Fruit fly (Drosophila melanogaster) whole organism, embryonic: Measurements from ENCODE around the gene synr.
A peak's percentile ranks its signal among the peaks of the same experiment; 100 is the strongest.

Experiments
- Aef1 ChIP-seq: fragments of 200-800 bp; sonication (Bioruptor generic); IDR thresholded peaks from 3 replicates; pipeline ENCODE4 v1.3.6; 2022; ENCODE audit warnings: missing biosample characterization, missing genetic modification characterization
- B-H1 ChIP-seq: fragments of 200-800 bp; sonication (Bioruptor generic); IDR thresholded peaks from 3 replicates; pipeline ENCODE4 v1.3.6; 2022; ENCODE audit warnings: missing biosample characterization, missing genetic modification characterization
- BEAF-32 ChIP-seq: fragments of 200-800 bp; sonication (Bioruptor generic); optimal IDR thresholded peaks from 3 replicates; lab custom pipeline; 2017; ENCODE audit warnings: missing biosample characterization, missing genetic modification characterization, mild to moderate bottlenecking, moderate library complexity, missing genetic modification reagents
- Bdp1 ChIP-seq: fragments of 200-800 bp; sonication (Bioruptor generic); optimal IDR thresholded peaks from 3 replicates; lab custom pipeline; 2016; ENCODE audit warnings: missing biosample characterization, missing genetic modification characterization
- CG10267 ChIP-seq: fragments of 200-800 bp; sonication (Bioruptor generic); optimal IDR thresholded peaks from 2 replicates; lab custom pipeline; 2018; ENCODE audit warnings: missing biosample characterization, mild to moderate bottlenecking, missing genetic modification characterization, moderate library complexity
- CG10462 ChIP-seq: fragments of 200-800 bp; sonication (Bioruptor generic); optimal IDR thresholded peaks from 2 replicates; lab custom pipeline; 2016; ENCODE audit warnings: missing biosample characterization, missing genetic modification characterization
- CG11504 ChIP-seq: fragments of 200-800 bp; sonication (Bioruptor generic); optimal IDR thresholded peaks from 3 replicates; lab custom pipeline; 2019; ENCODE audit warnings: missing biosample characterization, mild to moderate bottlenecking, missing genetic modification characterization, moderate library complexity
- CG12942 ChIP-seq: fragments of 200-800 bp; sonication (Bioruptor generic); optimal IDR thresholded peaks from 3 replicates; lab custom pipeline; 2016; ENCODE audit warnings: missing biosample characterization, missing genetic modification characterization
- CG14441 ChIP-seq: fragments of 200-800 bp; sonication (Bioruptor generic); IDR thresholded peaks from 2 replicates; pipeline ENCODE4 v1.3.6; 2022; ENCODE audit warnings: missing biosample characterization, missing genetic modification characterization
- CG15601 ChIP-seq: fragments of 200-800 bp; sonication (Bioruptor generic); optimal IDR thresholded peaks from 3 replicates; lab custom pipeline; 2019; ENCODE audit warnings: missing biosample characterization, mild to moderate bottlenecking, missing genetic modification characterization, moderate library complexity
- CG18262 ChIP-seq: fragments of 200-800 bp; optimal IDR thresholded peaks from 3 replicates; lab custom pipeline; 2019; ENCODE audit warnings: missing biosample characterization, mild to moderate bottlenecking, missing genetic modification characterization, moderate library complexity
- CG18599 ChIP-seq: fragments of 200-800 bp; sonication (Bioruptor generic); optimal IDR thresholded peaks from 3 replicates; lab custom pipeline; 2017; ENCODE audit warnings: missing biosample characterization, missing genetic modification characterization, mild to moderate bottlenecking, moderate library complexity, missing genetic modification reagents
- CG18619 ChIP-seq: fragments of 200-800 bp; sonication (Bioruptor generic); optimal IDR thresholded peaks from 3 replicates; lab custom pipeline; 2017; ENCODE audit warnings: missing biosample characterization, mild to moderate bottlenecking, missing genetic modification characterization
- CG2678 ChIP-seq: fragments of 200-800 bp; sonication (Bioruptor generic); optimal IDR thresholded peaks from 3 replicates; lab custom pipeline; 2019; ENCODE audit warnings: missing biosample characterization, mild to moderate bottlenecking, missing genetic modification characterization, moderate library complexity
- CG3281 ChIP-seq: fragments of 200-800 bp; sonication (Bioruptor generic); optimal IDR thresholded peaks from 3 replicates; lab custom pipeline; 2017; ENCODE audit warnings: missing biosample characterization, mild to moderate bottlenecking, missing genetic modification characterization
- CG33557 ChIP-seq: fragments of 200-800 bp; sonication (Bioruptor generic); optimal IDR thresholded peaks from 2 replicates; lab custom pipeline; 2019; ENCODE audit warnings: missing biosample characterization, mild to moderate bottlenecking, missing genetic modification characterization, moderate library complexity
- CG34224 ChIP-seq: fragments of 200-800 bp; sonication (Bioruptor generic); IDR thresholded peaks from 3 replicates; pipeline ENCODE4 v1.3.6; 2022; ENCODE audit warnings: missing biosample characterization, missing genetic modification characterization; ENCODE audit not compliant: partially characterized antibody
- CG42726 ChIP-seq: fragments of 200-800 bp; sonication (Bioruptor generic); IDR thresholded peaks from 2 replicates; pipeline ENCODE4 v1.3.6; 2022; ENCODE audit warnings: missing biosample characterization, missing genetic modification characterization; ENCODE audit not compliant: partially characterized antibody
- CG4282 ChIP-seq: fragments of 200-800 bp; sonication (Bioruptor generic); optimal IDR thresholded peaks from 2 replicates; lab custom pipeline; 2016; ENCODE audit warnings: missing biosample characterization, missing genetic modification characterization
- CG7963 ChIP-seq: fragments of 200-800 bp; sonication (Bioruptor generic); IDR thresholded peaks from 3 replicates; pipeline ENCODE4 v1.3.6; 2022; ENCODE audit warnings: missing biosample characterization, missing genetic modification characterization; ENCODE audit not compliant: partially characterized antibody
- CG8944 ChIP-seq: fragments of 200-800 bp; sonication (Bioruptor generic); optimal IDR thresholded peaks from 3 replicates; lab custom pipeline; 2016; ENCODE audit warnings: missing biosample characterization, missing genetic modification characterization
- CG9215 ChIP-seq: fragments of 200-800 bp; sonication (Bioruptor generic); IDR thresholded peaks from 2 replicates; pipeline ENCODE4 v1.3.6; 2022; ENCODE audit warnings: missing biosample characterization, missing genetic modification characterization
- CG9797 ChIP-seq: fragments of 200-800 bp; sonication (Bioruptor generic); optimal IDR thresholded peaks from 3 replicates; lab custom pipeline; 2018; ENCODE audit warnings: missing biosample characterization, mild to moderate bottlenecking, missing genetic modification characterization
- Dip3 ChIP-seq: fragments of 200-800 bp; sonication (Bioruptor generic); optimal IDR thresholded peaks from 3 replicates; lab custom pipeline; 2016; ENCODE audit warnings: missing biosample characterization, missing genetic modification characterization
- Dll ChIP-seq: fragments of 200-800 bp; sonication (Bioruptor generic); IDR thresholded peaks from 4 replicates; pipeline ENCODE4 v1.3.6; 2022; ENCODE audit warnings: missing biosample characterization, missing genetic modification characterization; ENCODE audit not compliant: partially characterized antibody
- Elba2 ChIP-seq: fragments of 200-800 bp; sonication (Bioruptor generic); optimal IDR thresholded peaks from 3 replicates; lab custom pipeline; 2016; ENCODE audit warnings: missing biosample characterization, missing genetic modification characterization
- Fer3 ChIP-seq: fragments of 200-800 bp; sonication (Bioruptor generic); optimal IDR thresholded peaks from 2 replicates; lab custom pipeline; 2018; ENCODE audit warnings: missing biosample characterization, mild to moderate bottlenecking, missing genetic modification characterization, moderate library complexity
- H15 ChIP-seq: fragments of 200-800 bp; sonication (Bioruptor generic); IDR thresholded peaks from 3 replicates; pipeline ENCODE4 v1.3.6; 2022; ENCODE audit warnings: missing biosample characterization, missing genetic modification characterization
- Hand ChIP-seq: fragments of 200-800 bp; sonication (Bioruptor generic); optimal IDR thresholded peaks from 2 replicates; lab custom pipeline; 2017; ENCODE audit warnings: mild to moderate bottlenecking, missing biosample characterization, missing genetic modification reagents, missing genetic modification characterization
- Hsf ChIP-seq: fragments of 200-800 bp; sonication (Bioruptor generic); optimal IDR thresholded peaks from 3 replicates; lab custom pipeline; 2016; ENCODE audit warnings: missing biosample characterization, missing genetic modification characterization
- NK7.1 ChIP-seq: fragments of 200-800 bp; sonication (Bioruptor generic); optimal IDR thresholded peaks from 3 replicates; lab custom pipeline; 2016; ENCODE audit warnings: missing biosample characterization, missing genetic modification characterization
- Nf-YA ChIP-seq: fragments of 200-800 bp; sonication (Bioruptor generic); IDR thresholded peaks from 2 replicates; pipeline ENCODE4 v1.3.6; 2022; ENCODE audit warnings: missing biosample characterization, missing genetic modification characterization
- NfI ChIP-seq: fragments of 200-800 bp; sonication (Bioruptor generic); optimal IDR thresholded peaks from 3 replicates; lab custom pipeline; 2018; ENCODE audit warnings: missing biosample characterization, mild to moderate bottlenecking, missing genetic modification characterization, moderate library complexity
- PHDP ChIP-seq: fragments of 200-800 bp; sonication (Bioruptor generic); optimal IDR thresholded peaks from 3 replicates; lab custom pipeline; 2018; ENCODE audit warnings: missing biosample characterization, mild to moderate bottlenecking, missing genetic modification characterization, moderate library complexity
- Spps ChIP-seq: fragments of 200-800 bp; sonication (Bioruptor generic); optimal IDR thresholded peaks from 2 replicates; lab custom pipeline; 2018; ENCODE audit warnings: missing biosample characterization, mild to moderate bottlenecking, missing genetic modification characterization
- TFAM ChIP-seq: fragments of 200-800 bp; sonication (Bioruptor generic); optimal IDR thresholded peaks from 2 replicates; lab custom pipeline; 2017; ENCODE audit warnings: missing biosample characterization, missing genetic modification characterization, inconsistent platforms
- btn ChIP-seq: fragments of 200-800 bp; sonication (Bioruptor generic); optimal IDR thresholded peaks from 2 replicates; lab custom pipeline; 2016; ENCODE audit warnings: missing biosample characterization, missing genetic modification characterization
- cad ChIP-seq: fragments of >200 bp; optimal IDR thresholded peaks from 2 replicates; lab custom pipeline; 2017; ENCODE audit warnings: missing biosample characterization, missing genetic modification characterization
- ci ChIP-seq: fragments of 200-800 bp; sonication (Bioruptor generic); IDR thresholded peaks from 3 replicates; pipeline ENCODE4 v1.3.6; 2022; ENCODE audit warnings: missing biosample characterization, missing genetic modification characterization
- corto ChIP-seq: fragments of 200-800 bp; sonication (Bioruptor generic); optimal IDR thresholded peaks from 2 replicates; lab custom pipeline; 2016; ENCODE audit warnings: missing biosample characterization, mild to moderate bottlenecking, missing genetic modification characterization, moderate library complexity
- danr ChIP-seq: fragments of 200-800 bp; sonication (Bioruptor generic); IDR thresholded peaks from 2 replicates; pipeline ENCODE4 v1.3.6; 2022; ENCODE audit warnings: missing biosample characterization, missing genetic modification characterization
- dm ChIP-seq: fragments of 200-800 bp; sonication (Bioruptor generic); optimal IDR thresholded peaks from 3 replicates; lab custom pipeline; 2016; ENCODE audit warnings: missing biosample characterization, missing genetic modification characterization
- nmo ChIP-seq: fragments of 200-800 bp; sonication (Bioruptor generic); optimal IDR thresholded peaks from 2 replicates; lab custom pipeline; 2018; ENCODE audit warnings: missing biosample characterization, mild to moderate bottlenecking, missing genetic modification characterization, moderate library complexity
- p53 ChIP-seq: fragments of 200-800 bp; sonication (Bioruptor generic); optimal IDR thresholded peaks from 2 replicates; lab custom pipeline; 2016; ENCODE audit warnings: missing biosample characterization, missing genetic modification characterization
- pfk ChIP-seq: fragments of 200-800 bp; sonication (Bioruptor generic); optimal IDR thresholded peaks from 2 replicates; lab custom pipeline; 2018; ENCODE audit warnings: missing biosample characterization, mild to moderate bottlenecking, missing genetic modification characterization, moderate library complexity
- repo ChIP-seq: fragments of 200-800 bp; sonication (Bioruptor generic); optimal IDR thresholded peaks from 2 replicates; lab custom pipeline; 2016; ENCODE audit warnings: missing biosample characterization, missing genetic modification characterization
- scrt ChIP-seq: fragments of 200-800 bp; sonication (Bioruptor generic); optimal IDR thresholded peaks from 2 replicates; lab custom pipeline; 2018; ENCODE audit warnings: missing biosample characterization, mild to moderate bottlenecking, missing genetic modification characterization, moderate library complexity
- so ChIP-seq: fragments of 200-800 bp; sonication (Bioruptor generic); IDR thresholded peaks from 3 replicates; pipeline ENCODE4 v1.3.6; 2022; ENCODE audit warnings: missing biosample characterization, missing genetic modification characterization
- sug ChIP-seq: fragments of 200-800 bp; optimal IDR thresholded peaks from 2 replicates; lab custom pipeline; 2019; ENCODE audit warnings: missing biosample characterization, mild to moderate bottlenecking, missing genetic modification characterization, moderate library complexity
- trh ChIP-seq: fragments of 200-800 bp; sonication (Bioruptor generic); optimal IDR thresholded peaks from 2 replicates; lab custom pipeline; 2016; ENCODE audit warnings: missing biosample characterization, missing genetic modification characterization
- vvl ChIP-seq: fragments of 200-800 bp; sonication (Bioruptor generic); IDR thresholded peaks from 2 replicates; pipeline ENCODE4 v1.3.6; 2022; ENCODE audit warnings: missing biosample characterization, missing genetic modification characterization

synr gene

DNA sequence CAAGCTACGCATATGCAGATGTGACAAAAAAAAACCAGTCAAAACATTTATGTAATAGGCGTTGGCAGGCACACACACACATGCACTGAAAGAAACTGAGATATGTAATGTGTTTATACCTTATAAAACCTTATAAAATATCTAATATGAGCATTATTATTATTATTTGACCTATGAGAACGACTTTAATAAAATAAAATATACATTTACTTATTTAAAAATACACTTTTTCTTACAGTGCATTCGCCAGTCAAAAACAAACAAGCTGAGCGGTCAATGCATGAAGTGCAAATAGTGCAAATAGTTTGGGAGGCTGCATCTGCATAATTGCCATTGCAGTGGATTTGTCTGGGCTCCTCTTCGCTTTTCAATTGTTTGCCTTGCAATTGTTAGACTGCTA lies 34.6 kb upstream of the synr start (continued):
- TF ChIP-seq dm (GFP tag; lab: Kevin White, UChicago) = no peak
- peak; percentile 65; the same call in 1 of the 3 replicates for TF ChIP-seq H15 (GFP tag; lab: Robert Waterston, UW)
- TF ChIP-seq CG18599 (GFP tag; lab: Kevin White, UChicago) = peak; percentile 41
- no peak for TF ChIP-seq repo (GFP tag; lab: Kevin White, UChicago)
- peak; percentile 56; the same call in 1 of the 2 replicates for TF ChIP-seq danr (GFP tag; lab: Robert Waterston, UW)
- TF ChIP-seq p53 = no peak
- no peak for TF ChIP-seq TFAM (GFP tag; lab: Kevin White, UChicago)
- TF ChIP-seq CG42726 (GFP tag; lab: Robert Waterston, UW) = no peak
- peak; percentile 63 for TF ChIP-seq CG10267 (tag; lab: Kevin White, UChicago)
- no peak for TF ChIP-seq CG34224 (GFP tag; lab: Robert Waterston, UW)
- no peak for TF ChIP-seq Dll
- no peak for TF ChIP-seq Hand (GFP tag; lab: Kevin White, UChicago)
- TF ChIP-seq corto (GFP tag; lab: Kevin White, UChicago) = no peak
- peak; percentile 86 for TF ChIP-seq ci (GFP tag; lab: Robert Waterston, UW)
- no peak for TF ChIP-seq NK7.1 (GFP tag; lab: Kevin White, UChicago)
- TF ChIP-seq CG10462 (GFP tag; lab: Kevin White, UChicago) = peak; percentile 64
- TF ChIP-seq CG11504 (tag; lab: Kevin White, UChicago) = peak; percentile 89
- TF ChIP-seq so = peak; percentile 74; the same call in 2 of the 3 replicates
- TF ChIP-seq CG18619 (GFP tag; lab: Kevin White, UChicago) = peak; percentile 55
- peak; percentile 62; the same call in 2 of the 3 replicates for TF ChIP-seq Aef1
- TF ChIP-seq CG3281 (GFP tag; lab: Kevin White, UChicago) = peak; percentile 36
- peak; percentile 46; the same call in 1 of the 2 replicates for TF ChIP-seq CG14441 (GFP tag; lab: Robert Waterston, UW)
- TF ChIP-seq CG9215 (GFP tag; lab: Robert Waterston, UW) = no peak
- peak; percentile 74 for TF ChIP-seq Fer3 (tag; lab: Kevin White, UChicago)
- no peak for TF ChIP-seq CG33557
- TF ChIP-seq CG18262 (tag; lab: Kevin White, UChicago) = peak; percentile 77
- TF ChIP-seq CG2678 (tag; lab: Kevin White, UChicago) = peak; percentile 84
- TF ChIP-seq CG9797 (GFP tag; lab: Kevin White, UChicago) = no peak
- peak; percentile 87 for TF ChIP-seq vvl
- peak; percentile 31 for TF ChIP-seq scrt (GFP tag; lab: Kevin White, UChicago)
- TF ChIP-seq sug (tag; lab: Kevin White, UChicago) = peak; percentile 30
- TF ChIP-seq Elba2 (GFP tag; lab: Kevin White, UChicago) = no peak
- no peak for TF ChIP-seq cad (GFP tag; lab: Kevin White, UChicago)
- no peak for TF ChIP-seq CG8944 (GFP tag; lab: Kevin White, UChicago)
- TF ChIP-seq CG4282 (GFP tag; lab: Kevin White, UChicago) = no peak
- TF ChIP-seq Spps = no peak
- peak; percentile 47 for TF ChIP-seq Hsf
- TF ChIP-seq PHDP = peak; percentile 87
- peak; percentile 67 for TF ChIP-seq nmo (GFP tag; lab: Kevin White, UChicago)
- TF ChIP-seq pfk (GFP tag; lab: Kevin White, UChicago) = no peak
- TF ChIP-seq btn (GFP tag; lab: Kevin White, UChicago) = no peak
- TF ChIP-seq BEAF-32 = no peak
- no peak for TF ChIP-seq Dip3
- TF ChIP-seq B-H1 (GFP tag; lab: Robert Waterston, UW) = peak; percentile 51; the same call in 2 of the 3 replicates
- peak; percentile 60; the same call in 1 of the 2 replicates for TF ChIP-seq Nf-YA (GFP tag; lab: Robert Waterston, UW)
- TF ChIP-seq Bdp1 = no peak
- TF ChIP-seq trh (GFP tag; lab: Kevin White, UChicago) = no peak
- peak; percentile 28 for TF ChIP-seq NfI (GFP tag; lab: Kevin White, UChicago)
- TF ChIP-seq CG7963 = no peak
- peak; percentile 54 for TF ChIP-seq CG12942 (GFP tag; lab: Kevin White, UChicago)
- TF ChIP-seq CG15601 (tag; lab: Kevin White, UChicago) = peak; percentile 50
